Worm (Caenorhabditis elegans) whole organism, L2 larva: ENCODE data around the gene R13A5.15.

Source experiments
- C34F6.9 ChIP-seq: fragments of 150-350 bp; optimal IDR thresholded peaks from 2 replicates; lab custom pipeline; 2014; ENCODE audit warnings: missing biosample characterization, missing genetic modification characterization
- F13H6.1 ChIP-seq: sonication (generic microtip); optimal IDR thresholded peaks from 2 replicates; lab custom pipeline; 2016; ENCODE audit warnings: missing genetic modification characterization, missing compliant biosample characterization
- R02D3.7 ChIP-seq: fragments of 150-350 bp; optimal IDR thresholded peaks from 2 replicates; lab custom pipeline; 2014; ENCODE audit warnings: missing biosample characterization, missing genetic modification characterization
- Y55F3AM.14 ChIP-seq: fragments of 200-800 bp; sonication (Bioruptor generic); optimal IDR thresholded peaks from 2 replicates; lab custom pipeline; 2018; ENCODE audit warnings: mild to moderate bottlenecking, missing genetic modification characterization, missing compliant biosample characterization
- ama-1 ChIP-seq: fragments of 150-350 bp; optimal IDR thresholded peaks from 2 replicates; lab custom pipeline; 2018; ENCODE audit warnings: inconsistent platforms
- blmp-1 ChIP-seq: sonication (generic microtip); optimal IDR thresholded peaks from 2 replicates; lab custom pipeline; 2017; ENCODE audit warnings: missing genetic modification characterization, mild to moderate bottlenecking, missing compliant biosample characterization, antibody characterized with exemption, moderate library complexity; ENCODE audit not compliant: insufficient read depth
- ceh-16 ChIP-seq: fragments of 150-350 bp; optimal IDR thresholded peaks from 2 replicates; lab custom pipeline; 2014; ENCODE audit warnings: missing biosample characterization, missing genetic modification characterization
- crh-2 ChIP-seq: sonication (generic microtip); optimal IDR thresholded peaks from 2 replicates; lab custom pipeline; 2017; ENCODE audit warnings: missing biosample characterization, missing genetic modification characterization
- dmd-4 ChIP-seq: sonication (generic microtip); optimal IDR thresholded peaks from 2 replicates; lab custom pipeline; 2017; ENCODE audit warnings: missing biosample characterization, missing genetic modification characterization
- elt-1 ChIP-seq: fragments of 150-350 bp; optimal IDR thresholded peaks from 2 replicates; lab custom pipeline; 2014; ENCODE audit warnings: missing biosample characterization, missing genetic modification characterization
- elt-3 ChIP-seq: sonication (generic microtip); optimal IDR thresholded peaks from 2 replicates; lab custom pipeline; 2017; ENCODE audit warnings: missing biosample characterization, missing genetic modification characterization
- lin-11 ChIP-seq: fragments of 150-350 bp; sonication (generic microtip); optimal IDR thresholded peaks from 2 replicates; lab custom pipeline; 2014; ENCODE audit warnings: missing biosample characterization, missing genetic modification characterization, inconsistent platforms, mixed read lengths
- lsy-2 ChIP-seq, 2 experiments: fragments of 150-350 bp in 1 of 2; sonication (generic microtip) in 1 of 2; optimal IDR thresholded peaks; 2 replicates each; lab custom pipeline; 2014 to 2017; ENCODE audit warnings: missing biosample characterization in 2 of 2, missing genetic modification characterization in 2 of 2
- mab-5 ChIP-seq: fragments of 150-350 bp; optimal IDR thresholded peaks from 2 replicates; lab custom pipeline; 2014; ENCODE audit warnings: missing biosample characterization, missing genetic modification characterization
- nhr-11 ChIP-seq: fragments of 150-350 bp; optimal IDR thresholded peaks from 2 replicates; lab custom pipeline; 2014; ENCODE audit warnings: missing biosample characterization, missing genetic modification characterization
- nhr-129 ChIP-seq: fragments of 150-350 bp; optimal IDR thresholded peaks from 2 replicates; lab custom pipeline; 2014; ENCODE audit warnings: missing biosample characterization, missing genetic modification characterization
- nhr-21 ChIP-seq: fragments of 150-350 bp; optimal IDR thresholded peaks from 2 replicates; lab custom pipeline; 2014; ENCODE audit warnings: missing biosample characterization, missing genetic modification characterization
- nhr-23 ChIP-seq: fragments of 150-350 bp; optimal IDR thresholded peaks from 2 replicates; lab custom pipeline; 2014; ENCODE audit warnings: missing biosample characterization, missing genetic modification reagents, missing genetic modification characterization
- nhr-237 ChIP-seq: fragments of 150-350 bp; optimal IDR thresholded peaks from 2 replicates; lab custom pipeline; 2014; ENCODE audit warnings: missing biosample characterization, missing genetic modification characterization
- nhr-77 ChIP-seq: fragments of 150-350 bp; optimal IDR thresholded peaks from 2 replicates; lab custom pipeline; 2014; ENCODE audit warnings: missing biosample characterization, missing genetic modification characterization
- peb-1 ChIP-seq: fragments of 150-350 bp; optimal IDR thresholded peaks from 2 replicates; lab custom pipeline; 2014; ENCODE audit warnings: missing biosample characterization, missing genetic modification characterization
- sem-4 ChIP-seq: fragments of 150-350 bp; optimal IDR thresholded peaks from 2 replicates; lab custom pipeline; 2014; ENCODE audit warnings: missing biosample characterization, missing genetic modification reagents, missing genetic modification characterization
- skn-1 ChIP-seq: sonication (generic microtip); optimal IDR thresholded peaks from 2 replicates; lab custom pipeline; 2017; ENCODE audit warnings: missing biosample characterization, missing genetic modification characterization
- sma-3 ChIP-seq: sonication (generic microtip); optimal IDR thresholded peaks from 2 replicates; lab custom pipeline; 2016; ENCODE audit warnings: missing genetic modification reagents, missing genetic modification characterization, missing compliant biosample characterization
- snpc-4 ChIP-seq: fragments of 150-350 bp; optimal IDR thresholded peaks from 2 replicates; lab custom pipeline; 2014; ENCODE audit warnings: missing biosample characterization, missing genetic modification characterization
- unc-55 ChIP-seq: fragments of 150-350 bp; sonication (generic microtip); optimal IDR thresholded peaks from 3 replicates; lab custom pipeline; 2014; ENCODE audit warnings: missing biosample characterization, missing genetic modification reagents, missing genetic modification characterization
- ztf-1 ChIP-seq: fragments of 200-800 bp; sonication (Bioruptor generic); conservative IDR thresholded peaks from 2 replicates; pipeline ENCODE4 v1.3.6; 2022; ENCODE audit warnings: missing genetic modification characterization, missing compliant biosample characterization
- ztf-4 ChIP-seq: fragments of 150-350 bp; optimal IDR thresholded peaks from 2 replicates; lab custom pipeline; 2014; ENCODE audit warnings: missing biosample characterization, missing genetic modification characterization

Gene R13A5.15

ce11 chrIII:7554697-7555145 lies 33.4 kb downstream of the R13A5.15 start (continued):
- no peak for TF ChIP-seq nhr-237 (tag; lab: Kevin White, UChicago)
- no peak for TF ChIP-seq F13H6.1 (tag; lab: Kevin White, UChicago)
- TF ChIP-seq mab-5 (tag; lab: Kevin White, UChicago), result peak; percentile 97
- TF ChIP-seq ztf-4 (tag; lab: Kevin White, UChicago), result peak; percentile 8
- no peak for TF ChIP-seq nhr-21 (tag; lab: Kevin White, UChicago)
- peak; percentile 64 for TF ChIP-seq unc-55 (GFP tag; lab: Kevin White, UChicago)
- TF ChIP-seq nhr-11 (tag; lab: Kevin White, UChicago), result no peak
- TF ChIP-seq skn-1 (tag; lab: Kevin White, UChicago), result no peak
- no peak for TF ChIP-seq elt-1
- TF ChIP-seq nhr-77 (tag; lab: Kevin White, UChicago), result no peak
- TF ChIP-seq ama-1 (lab: Kevin White, UChicago), result no peak
- no peak for TF ChIP-seq R02D3.7 (tag; lab: Kevin White, UChicago)
- TF ChIP-seq sma-3 (GFP tag; lab: Kevin White, UChicago), result peak; percentile 10
- TF ChIP-seq, all 48 proteins: peak for 10

- TF ChIP-seq crh-2 (no peak), nhr-237 (tag; lab: Kevin White, UChicago) (no peak)
Observed at ce11 chrIII:7553693-7554226, 34.4 kb downstream of the R13A5.15 start.

DNA sequence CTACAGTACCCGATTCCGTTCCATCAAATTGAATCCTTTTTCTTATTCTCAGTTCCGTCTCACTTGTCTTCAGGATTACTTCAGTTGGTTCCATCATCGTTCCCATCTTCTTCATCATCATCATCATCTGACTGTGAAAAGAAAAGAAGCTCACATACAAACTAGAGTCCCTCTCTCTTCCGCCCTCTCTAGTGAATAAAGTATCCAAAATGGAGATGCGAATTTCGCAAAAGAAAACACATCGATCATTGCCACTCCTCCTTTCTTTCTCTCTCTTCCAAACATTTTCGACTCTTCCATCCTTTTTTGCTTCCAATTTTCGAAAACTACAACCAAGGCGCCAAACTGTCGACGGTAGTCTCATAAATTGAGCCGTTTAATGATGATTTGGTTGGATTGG lies 35.3 kb downstream of the R13A5.15 start:
- peak; percentile 81 for TF ChIP-seq unc-55 (GFP tag; lab: Kevin White, UChicago)
- TF ChIP-seq ztf-1 (GFP tag; lab: Robert Waterston, UW), result no peak
- peak; percentile 10 to 54 for TF ChIP-seq lsy-2 (tag; optimal IDR thresholded peaks at IDR 0.05; lab: Kevin White, UChicago)
- TF ChIP-seq Y55F3AM.14 (GFP tag; lab: Kevin White, UChicago), result no peak
- TF ChIP-seq mab-5 (tag; lab: Kevin White, UChicago), result peak; percentile 69

- TF ChIP-seq crh-2 (no peak), ceh-16 (tag; lab: Kevin White, UChicago) (peak; percentile 94), lsy-2 (tag; optimal IDR thresholded peaks at IDR 0.05; lab: Kevin White, UChicago) (peak in 1 of 2 experiments; percentile 15), lin-11 (tag; lab: Kevin White, UChicago) (no peak)
Observed at ce11 chrIII:7550979-7551378, 37.1 kb downstream of the R13A5.15 start.

DNA sequence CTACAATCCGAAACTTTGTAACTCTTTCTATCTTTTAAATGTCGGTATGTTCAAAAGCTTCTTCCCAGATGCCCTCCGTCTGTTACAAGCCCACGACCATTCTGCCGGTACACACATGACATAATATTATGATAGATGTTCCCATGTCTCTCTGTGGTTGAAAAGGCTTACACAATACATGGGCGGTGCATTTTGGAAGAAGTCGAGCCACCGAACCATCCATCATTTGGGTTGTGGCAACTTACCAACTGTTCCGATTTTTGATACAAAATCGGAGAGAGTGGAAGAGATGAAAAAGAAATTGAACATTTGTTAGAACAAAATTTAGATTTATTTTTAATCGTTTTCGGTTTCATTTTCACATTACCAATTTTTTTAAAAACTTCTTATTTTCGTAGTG lies 39.2 kb downstream of the R13A5.15 start:
- no peak for TF ChIP-seq elt-3 (tag; lab: Kevin White, UChicago)
- TF ChIP-seq mab-5 (tag; lab: Kevin White, UChicago), result peak; percentile 74
- no peak for TF ChIP-seq peb-1 (tag; lab: Kevin White, UChicago)
- TF ChIP-seq unc-55 (GFP tag; lab: Kevin White, UChicago), result peak; percentile 12
- TF ChIP-seq F13H6.1 (tag; lab: Kevin White, UChicago), result peak; percentile 50
- TF ChIP-seq sem-4 (tag; lab: Kevin White, UChicago), result peak; percentile 1
- peak in 1 of 2 experiments; percentile 44 for TF ChIP-seq lsy-2 (tag; optimal IDR thresholded peaks at IDR 0.05; lab: Kevin White, UChicago)

DNA sequence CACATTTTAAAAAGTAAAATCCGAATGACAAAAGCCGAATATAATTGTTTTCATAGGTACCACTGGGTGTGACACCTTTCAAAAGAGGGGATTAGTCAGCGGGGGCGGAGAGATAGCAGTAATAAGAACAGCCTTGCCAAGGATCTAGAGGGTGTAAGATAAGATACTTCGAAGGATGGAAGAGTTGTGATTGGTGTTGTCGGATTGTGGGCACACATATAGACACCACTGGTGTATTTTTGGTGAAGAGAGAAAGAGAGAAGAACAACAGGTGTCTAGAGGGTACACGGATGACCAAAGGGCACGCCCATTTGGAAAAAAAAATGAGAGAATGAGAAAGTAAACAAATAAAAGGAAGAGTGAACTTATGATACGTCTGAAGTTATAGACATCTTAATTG lies 42.9 kb downstream of the R13A5.15 start:
- no peak for TF ChIP-seq snpc-4 (tag; lab: Kevin White, UChicago)
- TF ChIP-seq nhr-23 (tag; lab: Kevin White, UChicago), result no peak
- no peak for TF ChIP-seq Y55F3AM.14 (GFP tag; lab: Kevin White, UChicago)
- TF ChIP-seq dmd-4 (tag; lab: Kevin White, UChicago), result no peak

DNA sequence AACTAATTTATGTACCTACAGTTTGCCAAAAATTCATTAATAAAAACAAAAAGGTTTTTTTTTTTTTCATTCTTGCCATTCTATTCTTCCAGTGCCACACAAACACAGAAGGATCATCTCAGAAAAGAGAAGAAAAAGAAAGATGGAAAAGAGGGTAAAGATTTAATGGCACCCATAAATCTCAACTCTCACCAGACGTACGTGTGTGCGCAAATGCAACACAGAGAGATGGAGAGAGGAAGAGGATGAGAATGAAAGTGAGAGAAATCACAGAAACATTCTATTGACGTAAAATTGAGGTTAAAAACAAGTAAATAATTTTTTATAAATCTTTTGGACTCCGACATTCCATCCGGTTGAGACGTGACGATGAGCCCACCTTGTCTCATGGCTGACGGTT lies 43.9 kb downstream of the R13A5.15 start:
- TF ChIP-seq lsy-2 (tag; optimal IDR thresholded peaks at IDR 0.05; lab: Kevin White, UChicago), result peak in 1 of 2 experiments; percentile 52
- TF ChIP-seq nhr-77 (tag; lab: Kevin White, UChicago), result no peak
- TF ChIP-seq blmp-1, result peak; percentile 4
- peak; percentile 62 for TF ChIP-seq unc-55 (GFP tag; lab: Kevin White, UChicago)
- peak; percentile 51 for TF ChIP-seq C34F6.9 (tag; lab: Kevin White, UChicago)
- peak; percentile 22 for TF ChIP-seq nhr-129
- peak; percentile 19 for TF ChIP-seq crh-2
- TF ChIP-seq mab-5 (tag; lab: Kevin White, UChicago), result peak; percentile 87
- TF ChIP-seq nhr-11 (tag; lab: Kevin White, UChicago), result no peak
